Worm (Caenorhabditis elegans) whole organism, L1 larva: ENCODE data around the gene ZK112.4.

Source experiments
- C04F5.9 ChIP-seq: sonication (generic microtip); optimal IDR thresholded peaks from 2 replicates; lab custom pipeline; 2016; ENCODE audit warnings: missing genetic modification characterization, missing compliant biosample characterization
- C34B4.2 ChIP-seq: sonication (generic microtip); optimal IDR thresholded peaks from 2 replicates; lab custom pipeline; 2017; ENCODE audit warnings: mild to moderate bottlenecking, missing genetic modification characterization, missing compliant biosample characterization
- F16B12.6 ChIP-seq: fragments of 150-350 bp; optimal IDR thresholded peaks from 2 replicates; lab custom pipeline; 2014; ENCODE audit warnings: missing biosample characterization, missing genetic modification characterization
- aly-2 ChIP-seq: fragments of 150-350 bp; optimal IDR thresholded peaks from 2 replicates; lab custom pipeline; 2014; ENCODE audit warnings: missing biosample characterization, missing genetic modification characterization
- ama-1 ChIP-seq: fragments of 150-350 bp; optimal IDR thresholded peaks from 2 replicates; lab custom pipeline; 2014
- ceh-90 ChIP-seq: sonication (generic microtip); optimal IDR thresholded peaks from 2 replicates; lab custom pipeline; 2016; ENCODE audit warnings: missing genetic modification characterization, missing compliant biosample characterization
- ces-1 ChIP-seq: fragments of 150-350 bp; optimal IDR thresholded peaks from 2 replicates; lab custom pipeline; 2014; ENCODE audit warnings: missing biosample characterization, missing genetic modification reagents, missing genetic modification characterization
- dsc-1 ChIP-seq: sonication (generic microtip); optimal IDR thresholded peaks from 2 replicates; lab custom pipeline; 2016; ENCODE audit warnings: mild to moderate bottlenecking, missing genetic modification characterization, missing compliant biosample characterization
- efl-1 ChIP-seq, 4 experiments: fragments of 150-350 bp; optimal IDR thresholded peaks in 3 of 4; peaks in 1 of 4; 1 replicate in 1 of 4; 2 replicates in 3 of 4; lab custom pipeline; 2014; ENCODE audit warnings: missing biosample characterization in 2 of 4, missing genetic modification characterization in 2 of 4, missing genetic modification reagents in 2 of 4
- efl-3 ChIP-seq: fragments of 200-800 bp; sonication (Bioruptor generic); optimal IDR thresholded peaks from 2 replicates; lab custom pipeline; 2018; ENCODE audit warnings: mild to moderate bottlenecking, missing genetic modification characterization, missing compliant biosample characterization
- egl-13 ChIP-seq: sonication (generic microtip); optimal IDR thresholded peaks from 2 replicates; lab custom pipeline; 2016; ENCODE audit warnings: missing genotype, missing genetic modification reagents, missing genetic modification characterization, missing compliant biosample characterization
- egl-27 ChIP-seq, 2 experiments: fragments of 150-350 bp in 1 of 2; sonication (generic microtip); optimal IDR thresholded peaks; 3 replicates each; lab custom pipeline; 2017 to 2018; ENCODE audit warnings: missing biosample characterization in 2 of 2, missing genetic modification characterization in 2 of 2, missing genetic modification reagents in 2 of 2
- fkh-4 ChIP-seq: sonication (generic microtip); optimal IDR thresholded peaks from 2 replicates; lab custom pipeline; 2016; ENCODE audit warnings: missing compliant biosample characterization, missing genetic modification characterization, borderline replicate concordance
- fos-1 ChIP-seq: fragments of 150-350 bp; optimal IDR thresholded peaks from 2 replicates; lab custom pipeline; 2014; ENCODE audit warnings: missing biosample characterization, missing genetic modification characterization
- hlh-17 ChIP-seq: fragments of 200-800 bp; sonication (Bioruptor generic); optimal IDR thresholded peaks from 2 replicates; lab custom pipeline; 2018; ENCODE audit warnings: missing genetic modification characterization, mild to moderate bottlenecking, missing compliant biosample characterization, moderate library complexity, borderline replicate concordance
- hlh-4 ChIP-seq: sonication (generic microtip); optimal IDR thresholded peaks from 2 replicates; lab custom pipeline; 2016; ENCODE audit warnings: mild to moderate bottlenecking, missing genetic modification characterization, missing compliant biosample characterization
- hpl-2 ChIP-seq: fragments of 150-350 bp; optimal IDR thresholded peaks from 2 replicates; lab custom pipeline; 2014; ENCODE audit warnings: missing biosample characterization, missing genetic modification reagents, missing genetic modification characterization
- irx-1 ChIP-seq: sonication (generic microtip); optimal IDR thresholded peaks from 2 replicates; lab custom pipeline; 2016; ENCODE audit warnings: missing genetic modification characterization, missing compliant biosample characterization
- isw-1 ChIP-seq: fragments of 200-800 bp; sonication (Bioruptor generic); IDR thresholded peaks from 2 replicates; pipeline ENCODE4 v1.3.6; 2022; ENCODE audit warnings: missing genetic modification characterization, missing compliant biosample characterization
- jun-1 ChIP-seq: fragments of 150-350 bp; optimal IDR thresholded peaks from 2 replicates; lab custom pipeline; 2014; ENCODE audit warnings: missing biosample characterization, missing genetic modification reagents, missing genetic modification characterization
- lin-13 ChIP-seq: fragments of 150-350 bp; optimal IDR thresholded peaks from 2 replicates; lab custom pipeline; 2014; ENCODE audit warnings: missing biosample characterization, missing genetic modification reagents, missing genetic modification characterization
- lin-15B ChIP-seq: fragments of 150-350 bp; sonication (generic microtip); optimal IDR thresholded peaks from 3 replicates; lab custom pipeline; 2014; ENCODE audit warnings: missing biosample characterization, missing genetic modification characterization
- lin-35 ChIP-seq, 2 experiments: fragments of 150-350 bp; optimal IDR thresholded peaks; 2 replicates each; lab custom pipeline; 2014; ENCODE audit warnings: missing biosample characterization in 2 of 2, missing genetic modification characterization in 2 of 2, missing genetic modification reagents in 2 of 2
- lsy-2 ChIP-seq, 2 experiments: fragments of 150-350 bp; optimal IDR thresholded peaks; 2 replicates each; lab custom pipeline; 2014; ENCODE audit warnings: missing biosample characterization in 2 of 2, missing genetic modification characterization in 2 of 2
- mab-9 ChIP-seq: fragments of 200-800 bp; sonication (Bioruptor generic); IDR thresholded peaks from 2 replicates; pipeline ENCODE4 v1.3.6; 2022; ENCODE audit warnings: missing genetic modification reagents, missing genetic modification characterization, missing compliant biosample characterization
- mdl-1 ChIP-seq, 2 experiments: fragments of 150-350 bp; optimal IDR thresholded peaks; 2 replicates each; lab custom pipeline; 2014 to 2017; ENCODE audit warnings: missing biosample characterization in 2 of 2, missing genetic modification characterization in 2 of 2, inconsistent platforms in 1 of 2
- mef-2 ChIP-seq: fragments of 150-350 bp; optimal IDR thresholded peaks from 2 replicates; lab custom pipeline; 2014; ENCODE audit warnings: missing biosample characterization, missing genetic modification characterization
- nhr-19 ChIP-seq: fragments of 200-800 bp; sonication (Bioruptor generic); conservative IDR thresholded peaks from 2 replicates; pipeline ENCODE4 v1.3.6; 2022; ENCODE audit warnings: missing genetic modification characterization, missing compliant biosample characterization
- nhr-20 ChIP-seq: sonication (generic microtip); optimal IDR thresholded peaks from 2 replicates; lab custom pipeline; 2016; ENCODE audit warnings: mild to moderate bottlenecking, missing genetic modification characterization, missing compliant biosample characterization
- nhr-28 ChIP-seq: fragments of 150-350 bp; optimal IDR thresholded peaks from 2 replicates; lab custom pipeline; 2014; ENCODE audit warnings: missing biosample characterization, missing genetic modification characterization
- nhr-84 ChIP-seq: sonication (generic microtip); optimal IDR thresholded peaks from 2 replicates; lab custom pipeline; 2017; ENCODE audit warnings: missing biosample characterization, missing genetic modification characterization
- nhr-85 ChIP-seq: sonication (generic microtip); peaks from one replicate; lab custom pipeline; 2016; ENCODE audit warnings: missing genetic modification characterization, inconsistent platforms, missing compliant biosample characterization
- nhr-90 ChIP-seq: sonication (generic microtip); optimal IDR thresholded peaks from 2 replicates; lab custom pipeline; 2016; ENCODE audit warnings: mild to moderate bottlenecking, missing genetic modification characterization, missing compliant biosample characterization; ENCODE audit not compliant: poor library complexity
- pag-3 ChIP-seq: sonication (generic microtip); optimal IDR thresholded peaks from 2 replicates; lab custom pipeline; 2017; ENCODE audit warnings: missing genetic modification characterization, mild to moderate bottlenecking, missing compliant biosample characterization, antibody characterized with exemption, borderline replicate concordance; ENCODE audit not compliant: insufficient read depth
- pax-3 ChIP-seq: fragments of 200-800 bp; sonication (Bioruptor generic); optimal IDR thresholded peaks from 2 replicates; lab custom pipeline; 2018; ENCODE audit warnings: mild to moderate bottlenecking, missing genetic modification characterization, moderate library complexity, missing compliant biosample characterization
- pqm-1 ChIP-seq: sonication (generic microtip); optimal IDR thresholded peaks from 3 replicates; lab custom pipeline; 2017; ENCODE audit warnings: missing biosample characterization, missing genetic modification characterization
- rnt-1 ChIP-seq: sonication (generic microtip); optimal IDR thresholded peaks from 2 replicates; lab custom pipeline; 2016; ENCODE audit warnings: mild to moderate bottlenecking, missing genetic modification characterization, moderate library complexity, missing compliant biosample characterization
- skn-1 ChIP-seq: fragments of 150-350 bp; optimal IDR thresholded peaks from 2 replicates; lab custom pipeline; 2014; ENCODE audit warnings: missing biosample characterization, missing genetic modification characterization
- snu-23 ChIP-seq: sonication (generic microtip); optimal IDR thresholded peaks from 2 replicates; lab custom pipeline; 2016; ENCODE audit warnings: missing genetic modification characterization, missing compliant biosample characterization
- sptf-1 ChIP-seq: fragments of 150-350 bp; optimal IDR thresholded peaks from 2 replicates; lab custom pipeline; 2014; ENCODE audit warnings: missing biosample characterization, missing genetic modification characterization
- sup-37 ChIP-seq: fragments of 200-800 bp; sonication (Bioruptor generic); optimal IDR thresholded peaks from 2 replicates; lab custom pipeline; 2018; ENCODE audit warnings: mild to moderate bottlenecking, missing genetic modification characterization, missing compliant biosample characterization
- tbx-2 ChIP-seq: sonication (generic microtip); optimal IDR thresholded peaks from 2 replicates; lab custom pipeline; 2016; ENCODE audit warnings: missing genetic modification characterization, missing compliant biosample characterization
- tlp-1 ChIP-seq: fragments of 150-350 bp; optimal IDR thresholded peaks from 2 replicates; lab custom pipeline; 2014; ENCODE audit warnings: missing biosample characterization, missing genetic modification characterization
- unc-30 ChIP-seq: sonication (generic microtip); optimal IDR thresholded peaks from 2 replicates; lab custom pipeline; 2017; ENCODE audit warnings: missing biosample characterization, missing genetic modification characterization
- unc-62 ChIP-seq: fragments of 150-350 bp; optimal IDR thresholded peaks from 2 replicates; lab custom pipeline; 2014; ENCODE audit warnings: missing biosample characterization, missing genetic modification reagents, missing genetic modification characterization
- unc-86 ChIP-seq: sonication (generic microtip); optimal IDR thresholded peaks from 2 replicates; lab custom pipeline; 2016; ENCODE audit warnings: missing genetic modification characterization, missing compliant biosample characterization
- unc-98 ChIP-seq: fragments of 200-800 bp; sonication (Bioruptor generic); IDR thresholded peaks from 2 replicates; pipeline ENCODE4 v1.3.6; 2022; ENCODE audit warnings: missing genetic modification characterization, missing compliant biosample characterization
- vab-15 ChIP-seq: sonication (generic microtip); optimal IDR thresholded peaks from 2 replicates; lab custom pipeline; 2017; ENCODE audit warnings: missing genotype, mild to moderate bottlenecking, missing genetic modification characterization, missing compliant biosample characterization
- zag-1 ChIP-seq: fragments of 150-350 bp; optimal IDR thresholded peaks from 2 replicates; lab custom pipeline; 2014; ENCODE audit warnings: missing biosample characterization, missing genetic modification characterization
- zip-4 ChIP-seq: fragments of 200-800 bp; sonication (Bioruptor generic); optimal IDR thresholded peaks from 2 replicates; lab custom pipeline; 2018; ENCODE audit warnings: mild to moderate bottlenecking, missing genetic modification characterization, moderate library complexity, missing compliant biosample characterization

The ZK112.4 gene

DNA sequence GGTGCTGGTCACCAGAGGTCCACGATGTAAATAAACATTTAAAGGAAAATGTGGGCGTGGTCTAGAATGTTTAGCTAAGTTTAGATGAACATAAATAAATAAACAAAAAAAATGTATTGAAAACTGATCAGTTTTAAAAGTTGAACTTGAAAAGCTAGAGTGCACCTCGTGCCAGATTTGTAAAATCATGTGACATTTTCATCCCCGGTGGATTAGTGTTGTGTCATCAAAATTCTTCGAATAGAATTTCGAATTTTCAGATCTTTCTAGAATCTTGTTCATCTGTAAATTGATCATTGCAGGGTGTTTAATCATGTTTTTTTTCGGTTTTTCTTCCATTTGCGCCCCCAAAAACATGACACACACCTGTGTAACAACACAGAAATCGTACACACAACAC lies 3.3 kb downstream of the ZK112.4 start (continued):
- TF ChIP-seq ces-1 (GFP tag; lab: Kevin White, UChicago), result no peak
- peak; percentile 62 for TF ChIP-seq dsc-1 (tag; lab: Kevin White, UChicago)
- no peak for TF ChIP-seq lin-15B (tag; lab: Kevin White, UChicago)
- no peak for TF ChIP-seq tlp-1 (tag; lab: Kevin White, UChicago)
- TF ChIP-seq efl-1 (optimal IDR thresholded peaks at IDR 0.05; lab: Kevin White, UChicago), result no peak
- TF ChIP-seq efl-1 (GFP tag; optimal IDR thresholded peaks at IDR 0.05 in 1 of 2; lab: Kevin White, UChicago), result no peak
- TF ChIP-seq nhr-90, result no peak

DNA sequence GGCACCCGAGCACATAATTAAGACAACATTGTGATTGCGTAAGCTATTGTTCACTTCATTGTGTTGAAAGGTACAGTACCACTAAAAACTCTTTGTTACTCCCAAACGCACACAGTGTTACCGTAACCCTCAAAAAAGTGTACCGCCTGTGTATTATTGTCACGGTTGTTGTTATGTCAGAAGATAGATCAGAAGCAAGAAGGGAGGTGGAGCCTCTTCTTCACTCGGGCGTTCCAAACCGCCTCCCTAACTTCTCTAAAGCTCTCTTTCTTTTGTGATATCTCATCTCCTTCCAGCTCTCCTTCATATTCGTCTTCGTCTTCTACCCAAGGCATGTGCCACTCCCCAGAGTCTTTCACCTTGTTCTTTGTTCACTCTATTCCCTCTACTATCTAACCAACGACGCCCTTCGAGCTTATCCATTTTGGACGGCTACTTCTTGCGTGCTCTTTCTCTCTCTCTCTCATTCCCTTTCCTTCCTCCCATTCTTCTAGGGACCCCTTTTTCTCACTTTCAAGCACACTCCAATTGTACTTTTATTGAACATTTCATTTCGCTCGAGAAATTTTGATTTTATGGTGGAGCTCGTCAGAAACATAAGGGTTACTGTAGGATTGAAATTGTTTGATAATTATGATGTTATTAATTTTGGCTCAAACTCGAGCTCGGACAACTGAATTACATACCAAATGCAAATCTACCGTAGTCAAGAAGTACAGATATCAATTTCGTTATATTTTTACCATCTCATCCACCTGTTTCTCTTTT lies 4.1 kb downstream of the ZK112.4 start:
- TF ChIP-seq ama-1 (peak; percentile 49), mdl-1 (tag; optimal IDR thresholded peaks at IDR 0.05; lab: Kevin White, UChicago) (no peak), irx-1 (tag; lab: Kevin White, UChicago) (no peak), sup-37 (GFP tag; lab: Kevin White, UChicago) (no peak), mab-9 (GFP tag; lab: Robert Waterston, UW) (no peak), sptf-1 (tag; lab: Kevin White, UChicago) (no peak), tlp-1 (tag; lab: Kevin White, UChicago) (no peak), snu-23 (GFP tag; lab: Kevin White, UChicago) (no peak), C34B4.2 (tag; lab: Kevin White, UChicago) (no peak), vab-15 (tag; lab: Kevin White, UChicago) (no peak), tbx-2 (no peak), jun-1 (tag; lab: Kevin White, UChicago) (no peak), isw-1 (GFP tag; lab: Robert Waterston, UW) (no peak), fos-1 (tag; lab: Kevin White, UChicago) (no peak), C04F5.9 (tag; lab: Kevin White, UChicago) (no peak), mef-2 (tag; lab: Kevin White, UChicago) (no peak), lin-35 (GFP tag; optimal IDR thresholded peaks at IDR 0.05; lab: Kevin White, UChicago) (no peak), hlh-4 (tag; lab: Kevin White, UChicago) (no peak), nhr-19 (GFP tag; lab: Robert Waterston, UW) (no peak), nhr-28 (tag; lab: Kevin White, UChicago) (no peak), pag-3 (no peak), efl-3 (GFP tag; lab: Kevin White, UChicago) (no peak), pax-3 (tag; lab: Kevin White, UChicago) (no peak), lsy-2 (tag; optimal IDR thresholded peaks at IDR 0.05; lab: Kevin White, UChicago) (peak in 1 of 2 experiments; percentile 7), ceh-90 (tag; lab: Kevin White, UChicago) (no peak), unc-62 (GFP tag; lab: Kevin White, UChicago) (no peak), pqm-1 (no peak), unc-30 (tag; lab: Kevin White, UChicago) (no peak), nhr-90 (no peak), fkh-4 (tag; lab: Kevin White, UChicago) (no peak), nhr-84 (no peak), egl-27 (tag; optimal IDR thresholded peaks at IDR 0.05; lab: Kevin White, UChicago) (no peak), unc-86 (tag; lab: Kevin White, UChicago) (no peak), lin-15B (tag; lab: Kevin White, UChicago) (no peak), zip-4 (GFP tag; lab: Kevin White, UChicago) (no peak), unc-98 (GFP tag; lab: Robert Waterston, UW) (no peak), aly-2 (tag; lab: Kevin White, UChicago) (no peak), nhr-85 (tag; lab: Kevin White, UChicago) (no peak), zag-1 (tag; lab: Kevin White, UChicago) (no peak), rnt-1 (tag; lab: Kevin White, UChicago) (no peak), dsc-1 (tag; lab: Kevin White, UChicago) (no peak), F16B12.6 (no peak), hpl-2 (no peak), hlh-17 (GFP tag; lab: Kevin White, UChicago) (no peak), nhr-20 (tag; lab: Kevin White, UChicago) (no peak), egl-13 (tag; lab: Kevin White, UChicago) (no peak), lin-13 (GFP tag; lab: Kevin White, UChicago) (no peak), skn-1 (tag; lab: Kevin White, UChicago) (no peak)
